Fruit fly (Drosophila melanogaster) whole organism, wandering third instar larva: ENCODE data around the gene mthl9.
A peak's percentile ranks its signal among the peaks of the same experiment; 100 is the strongest.

Source experiments
- Abd-B ChIP-seq: fragments of >200 bp; optimal IDR thresholded peaks from 2 replicates; lab custom pipeline; 2017; ENCODE audit warnings: missing biosample characterization, missing genetic modification characterization
- CG9705 ChIP-seq: fragments of 200-800 bp; sonication (Bioruptor generic); optimal IDR thresholded peaks from 2 replicates; lab custom pipeline; 2018; ENCODE audit warnings: missing biosample characterization, mild to moderate bottlenecking, missing genetic modification characterization
- CrebA ChIP-seq: fragments of 200-800 bp; sonication (Bioruptor generic); optimal IDR thresholded peaks from 2 replicates; lab custom pipeline; 2016; ENCODE audit warnings: missing biosample characterization, mild to moderate bottlenecking, missing genetic modification characterization, borderline replicate concordance
- Dfd ChIP-seq: fragments of >200 bp; optimal IDR thresholded peaks from 2 replicates; lab custom pipeline; 2017; ENCODE audit warnings: missing biosample characterization, missing genetic modification characterization
- Dif ChIP-seq: fragments of 200-275, 200-300 bp; sonication (Bioruptor generic); optimal IDR thresholded peaks from 2 replicates; lab custom pipeline; 2018; ENCODE audit warnings: missing biosample characterization, missing genetic modification characterization; ENCODE audit not compliant: partially characterized antibody
- GATAd ChIP-seq: sonication (Bioruptor generic); optimal IDR thresholded peaks from 2 replicates; lab custom pipeline; 2016; ENCODE audit warnings: missing biosample characterization, missing genetic modification characterization
- HLH106 ChIP-seq: fragments of 200-800 bp; optimal IDR thresholded peaks from 3 replicates; lab custom pipeline; 2019; ENCODE audit warnings: missing biosample characterization, mild to moderate bottlenecking, missing genetic modification characterization, moderate library complexity
- Hnf4 ChIP-seq: fragments of 200-800 bp; sonication (Bioruptor generic); optimal IDR thresholded peaks from 2 replicates; lab custom pipeline; 2016; ENCODE audit warnings: missing biosample characterization, mild to moderate bottlenecking, missing genetic modification characterization
- Hr78 ChIP-seq: fragments of >200 bp; optimal IDR thresholded peaks from 2 replicates; lab custom pipeline; 2017; ENCODE audit warnings: missing biosample characterization, missing genetic modification characterization
- Jra ChIP-seq: sonication (Bioruptor generic); optimal IDR thresholded peaks from 2 replicates; lab custom pipeline; 2016; ENCODE audit warnings: missing biosample characterization, missing genetic modification characterization
- Mio ChIP-seq: sonication (Bioruptor generic); optimal IDR thresholded peaks from 2 replicates; lab custom pipeline; 2016; ENCODE audit warnings: missing biosample characterization, missing genetic modification characterization
- Myc ChIP-seq: fragments of >200 bp; optimal IDR thresholded peaks from 2 replicates; lab custom pipeline; 2017
- Rel ChIP-seq, 2 experiments: fragments of 200-800 bp; sonication (Bioruptor generic) in 1 of 2; optimal IDR thresholded peaks; 2 replicates in 1 of 2; 3 replicates in 1 of 2; lab custom pipeline; 2016 to 2019; ENCODE audit warnings: mild to moderate bottlenecking in 2 of 2, missing biosample characterization in 2 of 2, missing genetic modification characterization in 2 of 2, moderate library complexity in 1 of 2
- Sp1 ChIP-seq: fragments of 200-800 bp; sonication (Bioruptor generic); optimal IDR thresholded peaks from 3 replicates; lab custom pipeline; 2019; ENCODE audit warnings: missing biosample characterization, mild to moderate bottlenecking, missing genetic modification characterization, moderate library complexity
- Vsx2 ChIP-seq: fragments of 200-300, 225-300 bp; sonication (Bioruptor generic); optimal IDR thresholded peaks from 2 replicates; lab custom pipeline; 2018; ENCODE audit warnings: missing biosample characterization, missing genetic modification characterization; ENCODE audit not compliant: partially characterized antibody
- br ChIP-seq: fragments of 200-800 bp; sonication (Bioruptor generic); optimal IDR thresholded peaks from 2 replicates; lab custom pipeline; 2016; ENCODE audit warnings: missing biosample characterization, missing genetic modification characterization
- brk ChIP-seq: fragments of 200-800 bp; sonication (Bioruptor generic); optimal IDR thresholded peaks from 2 replicates; lab custom pipeline; 2016; ENCODE audit warnings: missing biosample characterization, mild to moderate bottlenecking, missing genetic modification characterization
- dl ChIP-seq, 2 experiments: fragments of 175-275, 200-275 bp in 1 of 2; fragments of 200-275 bp in 1 of 2; sonication (Bioruptor generic); optimal IDR thresholded peaks; lab custom pipeline; 2018; ENCODE audit warnings: mild to moderate bottlenecking in 2 of 2, missing biosample characterization in 2 of 2, missing genetic modification characterization in 2 of 2, moderate library complexity in 2 of 2; ENCODE audit not compliant: partially characterized antibody in 2 of 2, insufficient read depth in 1 of 2
- ey ChIP-seq: fragments of 200-800 bp; sonication (Bioruptor generic); optimal IDR thresholded peaks from 2 replicates; lab custom pipeline; 2016; ENCODE audit warnings: missing biosample characterization, missing genetic modification characterization
- foxo ChIP-seq, 2 experiments: fragments of 200-800 bp; sonication (Bioruptor generic); optimal IDR thresholded peaks; 2 replicates in 1 of 2; 3 replicates in 1 of 2; lab custom pipeline; 2016 to 2017; ENCODE audit warnings: missing biosample characterization in 2 of 2, missing genetic modification characterization in 2 of 2
- h ChIP-seq: fragments of 200-800 bp; sonication (Bioruptor generic); optimal IDR thresholded peaks from 3 replicates; lab custom pipeline; 2016; ENCODE audit warnings: missing biosample characterization, mild to moderate bottlenecking, missing genetic modification characterization
- jim ChIP-seq: fragments of 175-275, 200-325 bp; sonication (Bioruptor generic); optimal IDR thresholded peaks from 2 replicates; lab custom pipeline; 2016; ENCODE audit warnings: missing biosample characterization, mild to moderate bottlenecking, missing genetic modification characterization
- pan ChIP-seq: fragments of >200 bp; optimal IDR thresholded peaks from 2 replicates; lab custom pipeline; 2017
- psq ChIP-seq: fragments of 200-800 bp; sonication (Bioruptor generic); optimal IDR thresholded peaks from 3 replicates; lab custom pipeline; 2017; ENCODE audit warnings: missing biosample characterization, mild to moderate bottlenecking, missing genetic modification characterization, moderate library complexity
- sage ChIP-seq: fragments of 200-800 bp; sonication (Bioruptor generic); optimal IDR thresholded peaks from 2 replicates; lab custom pipeline; 2016; ENCODE audit warnings: missing biosample characterization, mild to moderate bottlenecking, missing genetic modification characterization
- tai ChIP-seq: sonication (Bioruptor generic); optimal IDR thresholded peaks from 2 replicates; lab custom pipeline; 2016; ENCODE audit warnings: missing biosample characterization, missing genetic modification characterization
- usp ChIP-seq: fragments of >200 bp; optimal IDR thresholded peaks from 2 replicates; lab custom pipeline; 2017; ENCODE audit warnings: missing biosample characterization, missing genetic modification characterization

Gene mthl9

dm6 chr3L:339072-339471, 7.0 kb upstream of the mthl9 start:
- TF ChIP-seq Sp1 (GFP tag; lab: Kevin White, UChicago) (peak; percentile 18), Mio (GFP tag; lab: Kevin White, UChicago) (no peak), Vsx2 (GFP tag; lab: Kevin White, UChicago) (no peak), Dfd (no peak), h (GFP tag; lab: Kevin White, UChicago) (peak; percentile 15), Hnf4 (peak; percentile 14), CrebA (GFP tag; lab: Kevin White, UChicago) (no peak), Jra (GFP tag; lab: Kevin White, UChicago) (no peak), Rel (GFP tag; optimal IDR thresholded peaks at IDR 0.05; lab: Kevin White, UChicago) (no peak), Rel (tag; optimal IDR thresholded peaks at IDR 0.05; lab: Kevin White, UChicago) (peak; percentile 6), Dif (GFP tag; lab: Kevin White, UChicago) (no peak), Myc (lab: Kevin White, UChicago) (no peak), HLH106 (peak; percentile 15), foxo (GFP tag; optimal IDR thresholded peaks at IDR 0.05; lab: Kevin White, UChicago) (peak in 1 of 2 experiments; percentile 24)

dm6 chr3L:338116-338515, 6.0 kb upstream of the mthl9 start:
- TF ChIP-seq Myc (lab: Kevin White, UChicago): no peak
- no peak for TF ChIP-seq usp (GFP tag; lab: Kevin White, UChicago)
- TF ChIP-seq Rel (GFP tag; optimal IDR thresholded peaks at IDR 0.05; lab: Kevin White, UChicago): no peak
- TF ChIP-seq Rel (tag; optimal IDR thresholded peaks at IDR 0.05; lab: Kevin White, UChicago): peak; percentile 17

- TF ChIP-seq tai (GFP tag; lab: Kevin White, UChicago): no peak
- TF ChIP-seq jim (GFP tag; lab: Kevin White, UChicago): no peak
- TF ChIP-seq brk: no peak
- no peak for TF ChIP-seq usp (GFP tag; lab: Kevin White, UChicago)
- TF ChIP-seq GATAd: no peak
- no peak for TF ChIP-seq pan (lab: Kevin White, UChicago)
- no peak for TF ChIP-seq sage (GFP tag; lab: Kevin White, UChicago)
- no peak for TF ChIP-seq dl (GFP tag; optimal IDR thresholded peaks at IDR 0.05; lab: Kevin White, UChicago; ENCODE audit: insufficient read depth in 1 of 2, partially characterized antibody in 2 of 2)
- no peak for TF ChIP-seq CrebA (GFP tag; lab: Kevin White, UChicago)
- no peak for TF ChIP-seq psq
- TF ChIP-seq br: no peak
These were observed 5.0 kb upstream of the mthl9 start for dm6 chr3L:337148-337547.

- no peak for TF ChIP-seq brk
- no peak for TF ChIP-seq Hr78
- TF ChIP-seq CG9705 (GFP tag; lab: Kevin White, UChicago): peak; percentile 12
- TF ChIP-seq Rel (GFP tag; optimal IDR thresholded peaks at IDR 0.05; lab: Kevin White, UChicago): no peak
- TF ChIP-seq Rel (tag; optimal IDR thresholded peaks at IDR 0.05; lab: Kevin White, UChicago): peak; percentile 64
- TF ChIP-seq usp (GFP tag; lab: Kevin White, UChicago): no peak
- TF ChIP-seq, all 38 proteins: peak for 2
These were observed 2.9 kb downstream of the mthl9 start for dm6 chr3L:329153-329698.

- TF ChIP-seq Myc (lab: Kevin White, UChicago) (peak; percentile 29), ey (GFP tag; lab: Kevin White, UChicago) (no peak)
These were observed 4.3 kb downstream of the mthl9 start, which contains the start of the genes Atac3 and Ptpmeg for dm6 chr3L:327833-328232. TSS of gene Atac3 (minus strand) at chr3L:327992. TSS of gene Ptpmeg (plus strand) at chr3L:328097.

dm6 chr3L:324486-324885, 7.6 kb downstream of the mthl9 start, which contains the start of gene CG32344:
TSS of gene CG32344 (minus strand) at chr3L:324720.
- no peak for TF ChIP-seq CG9705 (GFP tag; lab: Kevin White, UChicago)
- no peak for TF ChIP-seq Abd-B (GFP tag; lab: Kevin White, UChicago)
- peak; percentile 63 for TF ChIP-seq Myc (lab: Kevin White, UChicago)
- TF ChIP-seq Jra (GFP tag; lab: Kevin White, UChicago): peak; percentile 25
- TF ChIP-seq h (GFP tag; lab: Kevin White, UChicago): no peak
